Worm (Caenorhabditis elegans): ENCODE data around the gene scav-4.

The scav-4 gene

ce11 chrX:12975595-12976089, 5.9 kb upstream of the scav-4 start, which contains the start of gene ppk-3:
ppk-3 (minus strand) TSS chrX:12975645.
- TF ChIP-seq lir-3 (tag; optimal IDR thresholded peaks at IDR 0.05; ENCODE audit: poor library complexity) (peak; percentile 66), fkh-10 (GFP tag; optimal IDR thresholded peaks at IDR 0.05) (peak; percentile 40), isw-1 (GFP tag; IDR thresholded peaks at IDR 0.05) (peak; percentile 73), unc-130 (tag; optimal IDR thresholded peaks at IDR 0.05) (peak; percentile 79), lin-35 (GFP tag; optimal IDR thresholded peaks at IDR 0.05) (peak; percentile 84 to 88), ztf-4 (tag; optimal IDR thresholded peaks at IDR 0.05) (peak; percentile 84), F16B12.6 (tag; optimal IDR thresholded peaks at IDR 0.05) (peak; percentile 54), nhr-12 (tag; optimal IDR thresholded peaks at IDR 0.05) (no peak), ama-1 (optimal IDR thresholded peaks at IDR 0.05) (no peak), irx-1 (tag; optimal IDR thresholded peaks at IDR 0.05) (peak; percentile 81), ets-5 (GFP tag; IDR thresholded peaks at IDR 0.05) (no peak), egl-13 (tag; optimal IDR thresholded peaks at IDR 0.05) (peak; percentile 63), nhr-237 (tag; optimal IDR thresholded peaks at IDR 0.05) (peak; percentile 29), hpl-2 (GFP tag; optimal IDR thresholded peaks at IDR 0.05) (peak; percentile 20), fkh-8 (tag; optimal IDR thresholded peaks at IDR 0.05) (peak; percentile 74), Y116A8C.19 (tag; optimal IDR thresholded peaks at IDR 0.05; ENCODE audit: borderline replicate concordance) (no peak), blmp-1 (tag; optimal IDR thresholded peaks at IDR 0.05) (peak; percentile 88), xbp-1 (tag; optimal IDR thresholded peaks at IDR 0.05) (peak; percentile 83), lsy-2 (tag; optimal IDR thresholded peaks at IDR 0.05) (peak; percentile 78 to 83), fos-1 (tag; optimal IDR thresholded peaks at IDR 0.05) (peak; percentile 72), ceh-8 (GFP tag; optimal IDR thresholded peaks at IDR 0.05) (peak; percentile 49), ceh-82 (tag; optimal IDR thresholded peaks at IDR 0.05) (peak; percentile 79 to 88 (median 83)), nhr-47 (tag; optimal IDR thresholded peaks at IDR 0.05) (peak; percentile 88), nhr-19 (GFP tag; conservative IDR thresholded peaks at IDR 0.05) (peak; percentile 91), nhr-84 (tag; optimal IDR thresholded peaks at IDR 0.05) (no peak), pag-3 (tag; optimal IDR thresholded peaks at IDR 0.05; ENCODE audit: borderline replicate concordance, insufficient read depth) (peak; percentile 37), lin-14 (GFP tag; optimal IDR thresholded peaks at IDR 0.05) (peak; percentile 93), nhr-20 (tag; optimal IDR thresholded peaks at IDR 0.05) (peak; percentile 93), lin-13 (GFP tag; optimal IDR thresholded peaks at IDR 0.05) (peak; percentile 85), egl-27 (tag; optimal IDR thresholded peaks at IDR 0.05) (no peak), aly-2 (tag; optimal IDR thresholded peaks at IDR 0.05) (no peak), hlh-17 (GFP tag; optimal IDR thresholded peaks at IDR 0.05; ENCODE audit: borderline replicate concordance) (no peak), elt-2 (tag; optimal IDR thresholded peaks at IDR 0.05) (peak; percentile 19), C16A3.4 (tag; optimal IDR thresholded peaks at IDR 0.05) (peak; percentile 90), unc-62 (GFP tag; optimal IDR thresholded peaks at IDR 0.05) (no peak), lin-15B (tag; optimal IDR thresholded peaks at IDR 0.05) (peak; percentile 68), sup-37 (GFP tag; optimal IDR thresholded peaks at IDR 0.05) (peak; percentile 56), hlh-4 (tag; optimal IDR thresholded peaks at IDR 0.05) (no peak), nhr-11 (tag; optimal IDR thresholded peaks at IDR 0.05) (peak; percentile 67), zip-4 (GFP tag; optimal IDR thresholded peaks at IDR 0.05) (peak; percentile 49), nhr-77 (tag; optimal IDR thresholded peaks at IDR 0.05) (peak; percentile 78), mdl-1 (tag; optimal IDR thresholded peaks at IDR 0.05) (peak in 1 of 2 experiments; percentile 82), ceh-88 (GFP tag; IDR thresholded peaks at IDR 0.05) (peak; percentile 61), tbx-2 (tag; optimal IDR thresholded peaks at IDR 0.05) (peak; percentile 86), jun-1 (tag; optimal IDR thresholded peaks at IDR 0.05) (peak; percentile 84), unc-98 (GFP tag; IDR thresholded peaks at IDR 0.05) (no peak), tlp-1 (tag; optimal IDR thresholded peaks at IDR 0.05) (no peak), zag-1 (tag; optimal IDR thresholded peaks at IDR 0.05) (no peak), mef-2 (tag; optimal IDR thresholded peaks at IDR 0.05) (no peak), sox-4 (tag; optimal IDR thresholded peaks at IDR 0.05) (peak; percentile 33), dsc-1 (tag; optimal IDR thresholded peaks at IDR 0.05) (peak; percentile 89), nhr-85 (tag) (peak; percentile 92), alr-1 (tag; optimal IDR thresholded peaks at IDR 0.05; ENCODE audit: borderline replicate concordance) (no peak)

Measured in whole organism, L1 larva.